Worm (Caenorhabditis elegans): ENCODE measurements around the gene C06E8.5.

C06E8.5 gene

ce11 chrIII:7025839-7026238 lies 20.6 kb upstream of the C06E8.5 start:
- TF ChIP-seq fkh-10 (GFP tag; optimal IDR thresholded peaks at IDR 0.05) (no peak), ahr-1 (tag; optimal IDR thresholded peaks at IDR 0.05) (no peak), ceh-22 (tag; optimal IDR thresholded peaks at IDR 0.05) (no peak), tbx-7 (tag; optimal IDR thresholded peaks at IDR 0.05) (no peak), dve-1 (tag; optimal IDR thresholded peaks at IDR 0.05) (no peak), ref-2 (tag; optimal IDR thresholded peaks at IDR 0.05) (no peak), K02D7.2 (tag; optimal IDR thresholded peaks at IDR 0.05) (no peak), ceh-48 (tag; optimal IDR thresholded peaks at IDR 0.05) (no peak), hlh-15 (tag; optimal IDR thresholded peaks at IDR 0.05) (no peak), ceh-19 (GFP tag; optimal IDR thresholded peaks at IDR 0.05) (no peak), ceh-2 (tag; optimal IDR thresholded peaks at IDR 0.05) (no peak)

ce11 chrIII:7021156-7021637 lies 15.9 kb upstream of the C06E8.5 start, which contains the start of gene rfl-1:
Gene rfl-1, plus strand, starts transcription at chrIII:7021206.
- peak; percentile 85 for TF ChIP-seq unc-42 (tag; optimal IDR thresholded peaks at IDR 0.05)
- TF ChIP-seq ceh-30 (tag; optimal IDR thresholded peaks at IDR 0.05), result no peak
- peak; percentile 37 for TF ChIP-seq nfya-1 (tag; optimal IDR thresholded peaks at IDR 0.05)
- peak; percentile 6 for TF ChIP-seq ceh-48 (tag; optimal IDR thresholded peaks at IDR 0.05)

DNA sequence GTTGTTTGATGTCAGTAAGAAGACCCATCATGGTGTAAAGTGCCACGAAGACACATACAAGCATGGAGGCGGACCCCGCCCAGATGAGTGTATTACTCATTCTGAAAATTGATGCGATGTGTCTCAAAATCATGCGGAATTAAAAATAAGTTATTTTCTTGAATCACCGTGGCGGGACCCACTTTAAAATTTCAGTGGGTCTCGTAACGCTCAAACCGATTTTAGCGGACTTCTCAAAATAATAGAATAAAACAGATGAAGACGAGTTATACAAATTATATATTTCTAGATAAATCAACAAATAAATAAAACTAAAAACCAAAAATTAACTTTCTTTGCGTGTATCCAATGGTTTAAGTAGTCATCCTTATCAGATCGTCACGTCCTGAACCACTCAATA lies 15.2 kb upstream of the C06E8.5 start, which contains the start of gene col-8:
Gene col-8 (minus strand): TSS at position 101 of the 400 bp plus-strand sequence.
- TF ChIP-seq eyg-1 (tag; optimal IDR thresholded peaks at IDR 0.05) (no peak), elt-2 (tag; optimal IDR thresholded peaks at IDR 0.05) (no peak), hlh-8 (tag; optimal IDR thresholded peaks at IDR 0.05) (no peak), C38D4.7 (GFP tag; optimal IDR thresholded peaks at IDR 0.05) (no peak), sdc-2 (tag; optimal IDR thresholded peaks at IDR 0.05) (no peak), ets-4 (tag; optimal IDR thresholded peaks at IDR 0.05) (no peak), fax-1 (tag; optimal IDR thresholded peaks at IDR 0.05) (no peak), ceh-48 (tag; optimal IDR thresholded peaks at IDR 0.05) (no peak), ceh-22 (tag; optimal IDR thresholded peaks at IDR 0.05) (no peak), fkh-6 (tag; optimal IDR thresholded peaks at IDR 0.05) (no peak), fkh-10 (GFP tag; optimal IDR thresholded peaks at IDR 0.05) (no peak), madf-2 (tag; optimal IDR thresholded peaks at IDR 0.05) (no peak), pros-1 (tag; optimal IDR thresholded peaks at IDR 0.05) (no peak), pat-9 (tag; optimal IDR thresholded peaks at IDR 0.05) (no peak), pha-2 (tag; optimal IDR thresholded peaks at IDR 0.05) (no peak), Y22D7AL.16 (tag; optimal IDR thresholded peaks at IDR 0.05) (no peak), tbx-7 (tag; optimal IDR thresholded peaks at IDR 0.05) (no peak), pag-3 (tag; optimal IDR thresholded peaks at IDR 0.05; ENCODE audit: borderline replicate concordance) (no peak), pqm-1 (tag; optimal IDR thresholded peaks at IDR 0.05) (no peak), ceh-24 (tag; optimal IDR thresholded peaks at IDR 0.05) (no peak)

- no peak for TF ChIP-seq dve-1 (tag; optimal IDR thresholded peaks at IDR 0.05)
- no peak for TF ChIP-seq elt-4 (tag; optimal IDR thresholded peaks at IDR 0.05)
- TF ChIP-seq dmd-4 (tag; optimal IDR thresholded peaks at IDR 0.05; ENCODE audit: borderline replicate concordance), result no peak
- TF ChIP-seq odd-2 (tag; optimal IDR thresholded peaks at IDR 0.05), result no peak
- no peak for TF ChIP-seq pax-1 (tag; optimal IDR thresholded peaks at IDR 0.05)
- no peak for TF ChIP-seq eyg-1 (tag; optimal IDR thresholded peaks at IDR 0.05)
- no peak for TF ChIP-seq Y22D7AL.16 (tag; optimal IDR thresholded peaks at IDR 0.05)
- TF ChIP-seq unc-3 (GFP tag; conservative IDR thresholded peaks at IDR 0.05), result no peak
- no peak for TF ChIP-seq unc-3 (tag; optimal IDR thresholded peaks at IDR 0.05)
- TF ChIP-seq unc-42 (tag; optimal IDR thresholded peaks at IDR 0.05), result no peak
- no peak for TF ChIP-seq madf-2 (tag; optimal IDR thresholded peaks at IDR 0.05)
- TF ChIP-seq gmeb-2 (tag; optimal IDR thresholded peaks at IDR 0.05), result no peak
- no peak for TF ChIP-seq K02D7.2 (tag; optimal IDR thresholded peaks at IDR 0.05)
- no peak for TF ChIP-seq ttx-3 (tag; optimal IDR thresholded peaks at IDR 0.05)
- no peak for TF ChIP-seq pat-9 (tag; optimal IDR thresholded peaks at IDR 0.05)
- TF ChIP-seq nhr-11 (tag; optimal IDR thresholded peaks at IDR 0.05), result no peak
- TF ChIP-seq mec-3 (tag; optimal IDR thresholded peaks at IDR 0.05; ENCODE audit: borderline replicate concordance), result no peak
- no peak for TF ChIP-seq F13H6.1 (tag; optimal IDR thresholded peaks at IDR 0.05)
Measured at ce11 chrIII:7019724-7020123, 14.5 kb upstream of the C06E8.5 start.

Data from whole organism, late embryonic.